Worm (Caenorhabditis elegans) whole organism, L1 larva: ENCODE data around the gene prp-8.

Source experiments
- C04F5.9 ChIP-seq: sonication (generic microtip); optimal IDR thresholded peaks from 2 replicates; lab custom pipeline; 2016; ENCODE audit warnings: missing genetic modification characterization, missing compliant biosample characterization
- F16B12.6 ChIP-seq: fragments of 150-350 bp; optimal IDR thresholded peaks from 2 replicates; lab custom pipeline; 2014; ENCODE audit warnings: missing biosample characterization, missing genetic modification characterization
- alr-1 ChIP-seq: fragments of 200-800 bp; sonication (Bioruptor generic); optimal IDR thresholded peaks from 2 replicates; lab custom pipeline; 2018; ENCODE audit warnings: borderline replicate concordance, mild to moderate bottlenecking, missing genetic modification characterization, missing compliant biosample characterization
- ama-1 ChIP-seq: fragments of 150-350 bp; optimal IDR thresholded peaks from 2 replicates; lab custom pipeline; 2014
- blmp-1 ChIP-seq: fragments of 150-350 bp; optimal IDR thresholded peaks from 2 replicates; lab custom pipeline; 2014; ENCODE audit warnings: missing biosample characterization, missing genetic modification characterization
- ceh-63 ChIP-seq: fragments of 200-800 bp; sonication (Bioruptor generic); optimal IDR thresholded peaks from 2 replicates; lab custom pipeline; 2018; ENCODE audit warnings: mild to moderate bottlenecking, missing genetic modification characterization, missing compliant biosample characterization
- ceh-82 ChIP-seq, 3 experiments: fragments of 150-350 bp in 1 of 3; sonication (generic microtip) in 2 of 3; optimal IDR thresholded peaks; 2 replicates each; lab custom pipeline; 2014 to 2017; ENCODE audit warnings: missing biosample characterization in 3 of 3, missing genetic modification characterization in 3 of 3
- ceh-90 ChIP-seq: sonication (generic microtip); optimal IDR thresholded peaks from 2 replicates; lab custom pipeline; 2016; ENCODE audit warnings: missing genetic modification characterization, missing compliant biosample characterization
- ces-1 ChIP-seq: fragments of 150-350 bp; optimal IDR thresholded peaks from 2 replicates; lab custom pipeline; 2014; ENCODE audit warnings: missing biosample characterization, missing genetic modification reagents, missing genetic modification characterization
- dpl-1 ChIP-seq, 3 experiments: fragments of 150-350 bp in 2 of 3; sonication (generic microtip) in 1 of 3; optimal IDR thresholded peaks; 2 replicates each; lab custom pipeline; 2014 to 2017; ENCODE audit warnings: missing biosample characterization in 3 of 3, missing genetic modification characterization in 3 of 3, missing genetic modification reagents in 3 of 3
- dsc-1 ChIP-seq: sonication (generic microtip); optimal IDR thresholded peaks from 2 replicates; lab custom pipeline; 2016; ENCODE audit warnings: mild to moderate bottlenecking, missing genetic modification characterization, missing compliant biosample characterization
- efl-1 ChIP-seq, 4 experiments: fragments of 150-350 bp; optimal IDR thresholded peaks in 3 of 4; peaks in 1 of 4; 1 replicate in 1 of 4; 2 replicates in 3 of 4; lab custom pipeline; 2014; ENCODE audit warnings: missing biosample characterization in 2 of 4, missing genetic modification characterization in 2 of 4, missing genetic modification reagents in 2 of 4
- egl-13 ChIP-seq: sonication (generic microtip); optimal IDR thresholded peaks from 2 replicates; lab custom pipeline; 2016; ENCODE audit warnings: missing genotype, missing genetic modification reagents, missing genetic modification characterization, missing compliant biosample characterization
- fkh-10 ChIP-seq: sonication (generic microtip); optimal IDR thresholded peaks from 2 replicates; lab custom pipeline; 2017; ENCODE audit warnings: missing biosample characterization, missing genetic modification reagents, missing genetic modification characterization
- fkh-4 ChIP-seq: sonication (generic microtip); optimal IDR thresholded peaks from 2 replicates; lab custom pipeline; 2016; ENCODE audit warnings: missing compliant biosample characterization, missing genetic modification characterization, borderline replicate concordance
- fkh-8 ChIP-seq: sonication (generic microtip); optimal IDR thresholded peaks from 2 replicates; lab custom pipeline; 2016; ENCODE audit warnings: mild to moderate bottlenecking, missing genetic modification characterization, missing compliant biosample characterization
- hlh-4 ChIP-seq: sonication (generic microtip); optimal IDR thresholded peaks from 2 replicates; lab custom pipeline; 2016; ENCODE audit warnings: mild to moderate bottlenecking, missing genetic modification characterization, missing compliant biosample characterization
- irx-1 ChIP-seq: sonication (generic microtip); optimal IDR thresholded peaks from 2 replicates; lab custom pipeline; 2016; ENCODE audit warnings: missing genetic modification characterization, missing compliant biosample characterization
- jun-1 ChIP-seq: fragments of 150-350 bp; optimal IDR thresholded peaks from 2 replicates; lab custom pipeline; 2014; ENCODE audit warnings: missing biosample characterization, missing genetic modification reagents, missing genetic modification characterization
- lin-14 ChIP-seq: fragments of 200-800 bp; sonication (Bioruptor generic); optimal IDR thresholded peaks from 2 replicates; lab custom pipeline; 2018; ENCODE audit warnings: mild to moderate bottlenecking, missing genetic modification characterization, moderate library complexity, missing compliant biosample characterization
- lin-15B ChIP-seq: fragments of 150-350 bp; sonication (generic microtip); optimal IDR thresholded peaks from 3 replicates; lab custom pipeline; 2014; ENCODE audit warnings: missing biosample characterization, missing genetic modification characterization
- lin-39 ChIP-seq: fragments of 150-350 bp; optimal IDR thresholded peaks from 2 replicates; lab custom pipeline; 2014; ENCODE audit warnings: missing biosample characterization, missing genetic modification reagents, missing genetic modification characterization
- lir-3 ChIP-seq: sonication (generic microtip); optimal IDR thresholded peaks from 2 replicates; lab custom pipeline; 2016; ENCODE audit warnings: mild to moderate bottlenecking, missing genetic modification characterization, moderate library complexity, missing compliant biosample characterization; ENCODE audit not compliant: poor library complexity
- lsy-2 ChIP-seq, 2 experiments: fragments of 150-350 bp; optimal IDR thresholded peaks; 2 replicates each; lab custom pipeline; 2014; ENCODE audit warnings: missing biosample characterization in 2 of 2, missing genetic modification characterization in 2 of 2
- mab-9 ChIP-seq: fragments of 200-800 bp; sonication (Bioruptor generic); IDR thresholded peaks from 2 replicates; pipeline ENCODE4 v1.3.6; 2022; ENCODE audit warnings: missing genetic modification reagents, missing genetic modification characterization, missing compliant biosample characterization
- nhr-12 ChIP-seq: sonication (generic microtip); optimal IDR thresholded peaks from 2 replicates; lab custom pipeline; 2017; ENCODE audit warnings: missing biosample characterization, missing genetic modification characterization
- nhr-19 ChIP-seq: fragments of 200-800 bp; sonication (Bioruptor generic); conservative IDR thresholded peaks from 2 replicates; pipeline ENCODE4 v1.3.6; 2022; ENCODE audit warnings: missing genetic modification characterization, missing compliant biosample characterization
- nhr-237 ChIP-seq: fragments of 150-350 bp; optimal IDR thresholded peaks from 2 replicates; lab custom pipeline; 2014; ENCODE audit warnings: missing biosample characterization, missing genetic modification characterization
- nhr-71 ChIP-seq: sonication (generic microtip); optimal IDR thresholded peaks from 2 replicates; lab custom pipeline; 2016; ENCODE audit warnings: mild to moderate bottlenecking, missing genetic modification characterization, moderate library complexity, missing compliant biosample characterization
- nhr-84 ChIP-seq: sonication (generic microtip); optimal IDR thresholded peaks from 2 replicates; lab custom pipeline; 2017; ENCODE audit warnings: missing biosample characterization, missing genetic modification characterization
- nhr-85 ChIP-seq: sonication (generic microtip); peaks from one replicate; lab custom pipeline; 2016; ENCODE audit warnings: missing genetic modification characterization, inconsistent platforms, missing compliant biosample characterization
- nhr-90 ChIP-seq: sonication (generic microtip); optimal IDR thresholded peaks from 2 replicates; lab custom pipeline; 2016; ENCODE audit warnings: mild to moderate bottlenecking, missing genetic modification characterization, missing compliant biosample characterization; ENCODE audit not compliant: poor library complexity
- pqm-1 ChIP-seq: sonication (generic microtip); optimal IDR thresholded peaks from 3 replicates; lab custom pipeline; 2017; ENCODE audit warnings: missing biosample characterization, missing genetic modification characterization
- skn-1 ChIP-seq: fragments of 150-350 bp; optimal IDR thresholded peaks from 2 replicates; lab custom pipeline; 2014; ENCODE audit warnings: missing biosample characterization, missing genetic modification characterization
- sptf-1 ChIP-seq: fragments of 150-350 bp; optimal IDR thresholded peaks from 2 replicates; lab custom pipeline; 2014; ENCODE audit warnings: missing biosample characterization, missing genetic modification characterization
- unc-62 ChIP-seq: fragments of 150-350 bp; optimal IDR thresholded peaks from 2 replicates; lab custom pipeline; 2014; ENCODE audit warnings: missing biosample characterization, missing genetic modification reagents, missing genetic modification characterization
- unc-86 ChIP-seq: sonication (generic microtip); optimal IDR thresholded peaks from 2 replicates; lab custom pipeline; 2016; ENCODE audit warnings: missing genetic modification characterization, missing compliant biosample characterization
- unc-98 ChIP-seq: fragments of 200-800 bp; sonication (Bioruptor generic); IDR thresholded peaks from 2 replicates; pipeline ENCODE4 v1.3.6; 2022; ENCODE audit warnings: missing genetic modification characterization, missing compliant biosample characterization
- xbp-1 ChIP-seq: sonication (generic microtip); optimal IDR thresholded peaks from 2 replicates; lab custom pipeline; 2016; ENCODE audit warnings: missing genetic modification characterization, missing compliant biosample characterization
- zag-1 ChIP-seq: fragments of 150-350 bp; optimal IDR thresholded peaks from 2 replicates; lab custom pipeline; 2014; ENCODE audit warnings: missing biosample characterization, missing genetic modification characterization
- zip-4 ChIP-seq: fragments of 200-800 bp; sonication (Bioruptor generic); optimal IDR thresholded peaks from 2 replicates; lab custom pipeline; 2018; ENCODE audit warnings: mild to moderate bottlenecking, missing genetic modification characterization, moderate library complexity, missing compliant biosample characterization
- ztf-4 ChIP-seq: fragments of 150-350 bp; optimal IDR thresholded peaks from 2 replicates; lab custom pipeline; 2014; ENCODE audit warnings: missing biosample characterization, missing genetic modification characterization

Gene prp-8

DNA sequence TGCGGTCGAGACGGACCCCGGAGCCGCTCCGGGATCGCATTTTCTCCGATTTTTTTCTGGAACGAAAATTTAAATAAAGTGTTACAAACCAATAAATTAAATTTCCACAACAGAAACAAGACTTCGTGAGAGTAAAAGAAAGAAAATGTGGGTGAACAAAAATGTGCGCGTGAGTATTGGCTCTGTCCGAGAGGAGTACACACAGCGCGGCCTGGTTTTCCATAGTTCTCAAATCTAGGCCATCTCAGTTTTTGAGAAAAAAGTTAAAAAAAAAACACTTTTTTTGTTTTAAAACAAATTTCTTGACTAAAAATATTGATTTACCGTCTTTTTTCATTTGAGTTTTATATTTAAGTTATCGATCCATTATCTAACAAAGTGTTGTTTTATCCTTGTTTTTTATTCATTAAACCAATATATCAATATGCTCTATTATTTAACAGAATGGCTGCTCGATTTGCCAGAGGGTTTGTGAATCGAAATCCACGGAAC, 19.6 kb upstream of the prp-8 start, which contains the start of the genes C14B9.8 and mrpl-18 (continued):
- no peak for TF ChIP-seq hlh-4 (tag; lab: Kevin White, UChicago)
- TF ChIP-seq unc-86, result peak; percentile 57
- TF ChIP-seq fkh-4 (tag; lab: Kevin White, UChicago), result peak; percentile 89
- peak; percentile 70 for TF ChIP-seq nhr-19 (GFP tag; lab: Robert Waterston, UW)
- peak; percentile 43 for TF ChIP-seq F16B12.6 (tag; lab: Kevin White, UChicago)
- TF ChIP-seq nhr-85 (tag; lab: Kevin White, UChicago), result peak; percentile 87
- TF ChIP-seq irx-1 (tag; lab: Kevin White, UChicago), result peak; percentile 94
- peak; percentile 26 to 72 (median 37) for TF ChIP-seq ceh-82 (tag; optimal IDR thresholded peaks at IDR 0.05; lab: Kevin White, UChicago)
- peak; percentile 54 to 71 (median 69) for TF ChIP-seq dpl-1 (GFP tag; optimal IDR thresholded peaks at IDR 0.05; lab: Kevin White, UChicago)
- TF ChIP-seq ceh-90 (tag; lab: Kevin White, UChicago), result peak; percentile 93
- TF ChIP-seq egl-13 (tag; lab: Kevin White, UChicago), result peak; percentile 81
- no peak for TF ChIP-seq sptf-1 (tag; lab: Kevin White, UChicago)

DNA sequence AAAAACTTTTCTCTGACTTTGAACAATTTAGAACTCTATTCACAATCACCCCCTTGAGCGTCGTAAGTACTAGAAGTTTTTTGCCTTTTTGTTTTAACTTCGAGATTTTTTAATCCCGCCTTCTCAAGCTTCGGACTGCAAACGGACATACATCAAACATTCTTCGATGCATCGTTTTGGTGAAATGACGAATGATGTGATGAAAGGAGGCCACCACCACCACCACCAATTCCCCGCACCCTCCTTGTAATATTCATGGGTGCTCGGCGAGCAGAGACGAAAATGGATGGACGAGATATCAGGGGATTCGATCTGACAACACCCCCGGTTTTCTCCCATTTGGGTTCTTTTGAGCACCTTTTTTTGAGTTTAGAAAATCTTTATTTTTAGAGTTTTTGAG, 18.2 kb upstream of the prp-8 start:
- TF ChIP-seq fkh-10 (GFP tag; lab: Kevin White, UChicago), result no peak
- peak; percentile 86 for TF ChIP-seq mab-9 (GFP tag; lab: Robert Waterston, UW)

DNA sequence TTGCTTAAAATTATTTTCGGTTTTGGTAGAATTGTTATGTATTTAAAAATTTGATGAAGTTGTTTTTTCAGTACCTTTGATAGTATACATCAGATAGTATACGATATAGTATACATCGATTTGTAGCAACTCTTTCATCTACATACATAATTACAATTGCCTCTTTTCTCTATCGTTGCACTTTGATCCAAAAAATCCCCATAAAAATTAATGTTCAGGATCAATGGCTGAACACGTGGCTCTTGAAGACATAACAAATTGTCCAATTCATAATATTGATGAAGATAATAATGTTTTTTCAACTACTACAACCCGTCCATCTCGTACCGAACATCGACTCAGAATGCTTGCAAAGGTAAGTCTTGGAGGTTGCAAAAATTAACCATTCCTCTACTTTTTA, 15.4 kb upstream of the prp-8 start, which contains the start of gene D2007.2:
TSS of gene D2007.2 (plus strand) at position 213 of the 400 bp plus-strand sequence.
- TF ChIP-seq efl-1 (optimal IDR thresholded peaks at IDR 0.05; lab: Kevin White, UChicago) (no peak), efl-1 (GFP tag; optimal IDR thresholded peaks at IDR 0.05 in 1 of 2; lab: Kevin White, UChicago) (peak in 1 of 2 experiments; percentile 92), blmp-1 (no peak), fkh-8 (tag; lab: Kevin White, UChicago) (no peak)

DNA sequence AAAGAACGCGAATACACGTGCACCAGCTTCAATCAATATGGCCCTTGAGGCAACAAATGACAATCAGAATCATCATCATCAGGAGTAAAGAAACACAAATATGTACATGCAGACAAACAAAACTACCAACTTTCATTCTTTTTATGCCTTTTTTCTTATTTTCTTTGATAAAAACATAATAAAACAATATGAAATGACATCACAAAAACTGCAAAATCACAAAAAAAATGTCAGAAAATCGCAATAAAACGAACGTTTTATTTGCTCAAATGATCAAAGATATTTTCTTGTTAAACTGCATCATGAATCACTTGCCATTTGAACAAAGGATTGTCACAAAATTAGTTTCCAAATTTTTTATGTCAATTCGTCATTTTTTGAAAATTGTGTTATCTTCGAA, 9.8 kb upstream of the prp-8 start:
- TF ChIP-seq ama-1 (no peak), xbp-1 (tag; lab: Kevin White, UChicago) (no peak), alr-1 (no peak)

DNA sequence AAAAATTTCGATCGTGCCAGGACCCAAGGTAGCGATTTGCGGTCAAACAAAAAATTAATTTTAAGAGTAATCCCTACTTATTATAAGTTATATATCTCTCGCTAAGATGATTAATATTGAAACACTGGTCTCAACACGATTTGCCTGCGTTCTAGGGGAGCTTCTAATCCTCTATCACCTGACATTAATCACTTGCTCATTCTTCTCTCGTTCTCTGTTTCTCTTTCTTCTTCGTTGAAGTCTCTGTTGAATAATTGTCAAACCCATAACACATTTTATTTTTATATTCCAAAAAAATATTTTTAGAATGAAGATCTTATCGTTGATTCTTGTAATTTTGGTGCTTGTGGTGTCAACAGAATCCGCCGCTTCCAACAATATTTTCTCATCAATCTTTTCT, 9.0 kb upstream of the prp-8 start, which contains the start of gene D2007.1:
TSS of gene D2007.1 (plus strand) at position 301 of the 400 bp plus-strand sequence.
- TF ChIP-seq dsc-1 (tag; lab: Kevin White, UChicago) (peak; percentile 78), nhr-71 (peak; percentile 28), lir-3 (tag; lab: Kevin White, UChicago) (peak; percentile 11), fkh-10 (GFP tag; lab: Kevin White, UChicago) (no peak), xbp-1 (tag; lab: Kevin White, UChicago) (no peak), lsy-2 (tag; optimal IDR thresholded peaks at IDR 0.05; lab: Kevin White, UChicago) (peak in 1 of 2 experiments; percentile 28), jun-1 (tag; lab: Kevin White, UChicago) (no peak)

DNA sequence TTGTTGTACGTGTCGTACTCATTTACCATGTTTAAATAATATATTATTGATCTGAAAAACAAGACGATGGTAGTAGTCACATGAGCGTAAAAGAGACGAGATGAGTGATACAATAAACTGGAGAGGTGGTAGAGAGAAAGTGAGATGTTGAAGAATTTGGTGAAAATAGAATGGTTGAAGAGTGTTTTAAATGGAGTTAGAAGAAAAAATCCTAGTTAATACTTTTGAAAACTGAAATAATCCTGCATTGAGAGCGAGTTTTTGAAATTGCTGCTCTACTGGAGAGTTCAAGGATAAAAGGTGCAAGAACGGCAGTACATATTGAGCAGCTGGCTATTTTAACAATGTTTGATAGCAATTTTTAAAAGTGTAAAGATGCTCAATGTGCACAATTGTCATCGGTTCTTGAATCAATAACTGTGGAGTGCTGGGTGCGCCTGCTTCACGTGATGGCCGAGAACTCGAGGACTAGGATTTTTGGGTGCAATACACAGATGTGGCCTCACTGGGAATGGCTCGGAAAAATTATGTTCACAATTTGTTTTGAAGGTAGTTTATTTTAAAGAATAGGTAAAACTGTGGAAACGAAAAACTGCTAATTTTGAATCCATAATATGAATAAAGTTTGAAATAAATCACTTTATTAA, 5.9 kb upstream of the prp-8 start, which contains the start of gene atg-13:
TSS of gene atg-13 (minus strand) at position 51 of the 647 bp plus-strand sequence.
- TF ChIP-seq pqm-1 (tag; lab: Kevin White, UChicago) (no peak), zag-1 (no peak), nhr-12 (tag; lab: Kevin White, UChicago) (no peak), nhr-84 (tag; lab: Kevin White, UChicago) (no peak), ceh-63 (GFP tag; lab: Kevin White, UChicago) (no peak), zip-4 (GFP tag; lab: Kevin White, UChicago) (no peak), nhr-90 (no peak), nhr-237 (no peak), ztf-4 (no peak), hlh-4 (tag; lab: Kevin White, UChicago) (no peak), skn-1 (no peak), lin-39 (tag; lab: Kevin White, UChicago) (no peak), C04F5.9 (tag; lab: Kevin White, UChicago) (no peak), xbp-1 (tag; lab: Kevin White, UChicago) (no peak), unc-62 (no peak), ces-1 (GFP tag; lab: Kevin White, UChicago) (no peak), lin-15B (tag; lab: Kevin White, UChicago) (no peak), lin-14 (GFP tag; lab: Kevin White, UChicago) (peak; percentile 44), unc-98 (GFP tag; lab: Robert Waterston, UW) (no peak)
